Worm (Caenorhabditis elegans): ENCODE results near the gene T07G12.4.

DNA sequence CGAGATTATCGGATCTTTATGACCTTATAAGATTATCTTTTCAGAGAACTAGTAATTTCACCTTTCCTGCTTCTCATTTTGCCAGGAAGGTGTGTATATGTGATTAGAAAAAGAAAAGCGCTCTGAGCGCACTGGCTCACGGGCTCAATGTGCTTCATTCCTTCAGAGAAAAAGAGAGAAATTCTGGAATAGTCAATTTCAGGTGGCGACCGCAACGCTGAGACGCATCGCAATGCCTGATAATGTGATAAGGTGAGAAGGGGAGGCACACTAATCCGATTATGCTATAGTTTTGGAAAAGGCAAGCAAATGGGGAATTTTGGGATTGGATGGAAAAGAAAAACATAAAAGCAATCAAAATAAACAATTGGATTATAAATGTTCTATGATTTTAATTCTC is 32.5 kb downstream of the T07G12.4 start:
- TF ChIP-seq skn-1 (tag; optimal IDR thresholded peaks at IDR 0.05) (no peak), mep-1 (tag; optimal IDR thresholded peaks at IDR 0.05) (no peak), fos-1 (tag; optimal IDR thresholded peaks at IDR 0.05) (no peak), ztf-4 (tag; optimal IDR thresholded peaks at IDR 0.05) (no peak), dsc-1 (tag; optimal IDR thresholded peaks at IDR 0.05) (peak; percentile 85), ceh-88 (GFP tag; IDR thresholded peaks at IDR 0.05) (no peak)

All from whole organism, L1 larva.